Worm (Caenorhabditis elegans): ENCODE results near the gene srw-107.

The srw-107 gene

DNA sequence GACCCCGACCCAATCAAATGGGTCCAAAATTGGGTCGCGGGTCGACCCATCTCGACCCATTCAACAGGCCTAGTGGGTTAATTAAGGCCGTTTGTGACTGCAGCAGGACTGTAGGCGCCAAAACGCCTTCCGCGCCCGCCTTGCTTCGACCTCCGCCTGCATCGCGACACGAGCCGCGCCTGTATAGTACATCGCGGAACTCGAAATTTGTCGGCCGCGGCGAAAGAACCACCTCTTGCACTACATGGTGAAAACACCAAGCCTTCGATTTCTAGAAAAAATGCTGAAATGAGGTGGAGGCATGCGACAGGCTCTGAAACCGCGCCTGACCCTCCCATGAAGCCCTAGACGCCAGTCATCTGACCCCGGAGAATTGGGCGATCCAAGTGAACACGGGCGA lies 33.4 kb downstream of the srw-107 start:
- TF ChIP-seq fkh-10 (GFP tag; optimal IDR thresholded peaks at IDR 0.05) (no peak), jun-1 (tag; optimal IDR thresholded peaks at IDR 0.05) (no peak), unc-62 (GFP tag; optimal IDR thresholded peaks at IDR 0.05) (no peak), unc-130 (tag; optimal IDR thresholded peaks at IDR 0.05) (no peak), efl-3 (GFP tag; optimal IDR thresholded peaks at IDR 0.05) (no peak), nhr-237 (tag; optimal IDR thresholded peaks at IDR 0.05) (no peak), ztf-4 (tag; optimal IDR thresholded peaks at IDR 0.05) (no peak), unc-86 (tag; optimal IDR thresholded peaks at IDR 0.05) (no peak), fkh-4 (tag; optimal IDR thresholded peaks at IDR 0.05; ENCODE audit: borderline replicate concordance) (no peak), lin-35 (GFP tag; optimal IDR thresholded peaks at IDR 0.05) (no peak), mef-2 (tag; optimal IDR thresholded peaks at IDR 0.05) (no peak), lsy-2 (tag; optimal IDR thresholded peaks at IDR 0.05) (no peak), nhr-20 (tag; optimal IDR thresholded peaks at IDR 0.05) (no peak), lin-13 (GFP tag; optimal IDR thresholded peaks at IDR 0.05) (no peak)

DNA sequence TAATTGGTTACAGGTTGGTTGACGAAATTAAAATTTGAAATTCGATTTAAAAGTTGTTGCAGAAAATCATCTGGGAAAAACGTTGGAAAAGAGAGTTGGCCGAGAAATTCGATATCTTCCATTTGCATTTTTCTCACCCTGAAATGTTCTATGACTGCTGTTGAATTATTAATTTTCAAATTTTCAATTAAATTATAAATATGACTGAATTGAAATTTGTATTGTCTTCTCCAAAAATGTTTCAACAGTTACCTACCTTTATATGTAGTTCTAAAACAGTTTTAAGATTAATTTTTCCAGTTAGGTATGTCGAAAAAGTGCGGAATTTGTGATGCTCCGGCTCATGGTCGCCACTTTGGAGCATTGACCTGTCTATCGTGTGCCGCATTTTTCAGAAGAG lies 34.7 kb downstream of the srw-107 start, which contains the start of gene nhr-211:
nhr-211 (plus strand) TSS at position 301 of the 400 bp plus-strand sequence.
- TF ChIP-seq dsc-1 (tag; optimal IDR thresholded peaks at IDR 0.05) (no peak), sup-37 (GFP tag; optimal IDR thresholded peaks at IDR 0.05) (no peak), blmp-1 (tag; optimal IDR thresholded peaks at IDR 0.05) (no peak), nhr-47 (tag; optimal IDR thresholded peaks at IDR 0.05) (no peak), fkh-8 (tag; optimal IDR thresholded peaks at IDR 0.05) (no peak), hlh-4 (tag; optimal IDR thresholded peaks at IDR 0.05) (no peak), elt-3 (tag; optimal IDR thresholded peaks at IDR 0.05) (no peak), tlp-1 (tag; optimal IDR thresholded peaks at IDR 0.05) (no peak)

DNA sequence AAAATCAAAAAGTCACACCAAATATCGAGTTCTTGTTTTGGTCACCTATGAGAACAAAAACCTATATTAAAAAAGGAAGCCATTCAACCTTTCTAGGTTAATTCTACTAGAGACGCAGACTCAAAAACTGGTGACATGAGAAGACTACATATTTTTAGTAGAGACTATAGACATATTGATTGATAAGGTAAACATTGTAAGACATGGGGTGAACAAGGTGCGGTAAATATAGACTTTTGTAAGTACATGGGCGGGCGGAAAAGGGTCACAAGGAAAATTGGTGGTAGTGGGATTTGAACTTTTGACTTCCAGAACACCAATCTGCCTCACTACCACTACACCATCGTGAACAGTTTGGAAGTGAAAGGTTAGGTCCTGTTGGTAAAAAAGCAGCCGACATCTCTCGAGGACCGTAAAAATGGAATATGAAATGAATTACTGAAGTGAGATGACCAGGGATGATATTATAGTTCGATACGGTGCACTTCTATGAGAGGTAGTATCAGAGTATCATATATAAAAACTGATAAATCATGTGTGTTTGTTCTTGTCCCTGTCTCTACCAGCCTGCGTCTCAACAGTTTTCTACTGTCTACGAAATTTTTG lies 37.0 kb downstream of the srw-107 start, which contains the start of gene nhr-212:
nhr-212 (plus strand) TSS at position 573 of the 606 bp plus-strand sequence.
- TF ChIP-seq snpc-4 (tag; optimal IDR thresholded peaks at IDR 0.05) (peak; percentile 86), unc-86 (tag; optimal IDR thresholded peaks at IDR 0.05) (no peak), nhr-71 (tag; optimal IDR thresholded peaks at IDR 0.05) (peak; percentile 36), tbx-2 (tag; optimal IDR thresholded peaks at IDR 0.05) (peak; percentile 9), irx-1 (tag; optimal IDR thresholded peaks at IDR 0.05) (no peak), snu-23 (GFP tag; optimal IDR thresholded peaks at IDR 0.05) (peak; percentile 18), vab-15 (tag; optimal IDR thresholded peaks at IDR 0.05) (no peak), dpl-1 (GFP tag; optimal IDR thresholded peaks at IDR 0.05) (no peak), elt-2 (tag; optimal IDR thresholded peaks at IDR 0.05) (peak; percentile 42), nhr-20 (tag; optimal IDR thresholded peaks at IDR 0.05) (peak; percentile 55), lin-35 (GFP tag; optimal IDR thresholded peaks at IDR 0.05) (peak in 1 of 2 experiments; percentile 53), efl-1 (optimal IDR thresholded peaks at IDR 0.05) (no peak), efl-1 (GFP tag; optimal IDR thresholded peaks at IDR 0.05 in 1 of 2) (peak in 1 of 2 experiments; percentile 71), unc-62 (GFP tag; optimal IDR thresholded peaks at IDR 0.05) (no peak), ets-5 (GFP tag; IDR thresholded peaks at IDR 0.05) (no peak), nhr-77 (tag; optimal IDR thresholded peaks at IDR 0.05) (peak; percentile 57), nhr-85 (tag) (peak; percentile 63), nhr-12 (tag; optimal IDR thresholded peaks at IDR 0.05) (no peak), lin-14 (GFP tag; optimal IDR thresholded peaks at IDR 0.05) (peak; percentile 73), isw-1 (GFP tag; IDR thresholded peaks at IDR 0.05) (no peak), nhr-90 (tag; optimal IDR thresholded peaks at IDR 0.05; ENCODE audit: poor library complexity) (peak; percentile 10), lsy-2 (tag; optimal IDR thresholded peaks at IDR 0.05) (peak in 1 of 2 experiments; percentile 3)

All from whole organism, L1 larva.